Worm (Caenorhabditis elegans): ENCODE results near the gene hpo-9.

ce11 chrV:7258965-7259364 is 22.0 kb upstream of the hpo-9 start, which contains the start of gene C13A2.12:
- no peak for TF ChIP-seq flt-1 (GFP tag; IDR thresholded peaks at IDR 0.05)
- no peak for TF ChIP-seq ztf-23 (GFP tag; IDR thresholded peaks at IDR 0.05)
- no peak for TF ChIP-seq klf-2 (GFP tag; conservative IDR thresholded peaks at IDR 0.05)
- no peak for TF ChIP-seq tab-1 (GFP tag; IDR thresholded peaks at IDR 0.05)
- TF ChIP-seq med-1 (GFP tag; optimal IDR thresholded peaks at IDR 0.05; ENCODE audit: insufficient read depth): no peak
- TF ChIP-seq ref-1 (GFP tag; conservative IDR thresholded peaks at IDR 0.05): no peak
- TF ChIP-seq ztf-29 (GFP tag; IDR thresholded peaks at IDR 0.05): no peak
- TF ChIP-seq T22C8.4 (GFP tag; IDR thresholded peaks at IDR 0.05): no peak
- no peak for TF ChIP-seq cog-1 (tag; optimal IDR thresholded peaks at IDR 0.05)

Data from whole organism, midembryonic.